Fruit fly (Drosophila melanogaster) whole organism, pupa: Measurements from ENCODE around the gene sdt.

ENCODE experiments used
- CG10348 ChIP-seq: fragments of 200-800 bp; sonication (Bioruptor generic); IDR thresholded peaks from 2 replicates; pipeline ENCODE4 v1.3.6; 2022; ENCODE audit warnings: missing biosample characterization, missing genetic modification characterization
- CG12605 ChIP-seq: fragments of 200-800 bp; sonication (Bioruptor generic); IDR thresholded peaks from 2 replicates; pipeline ENCODE4 v1.3.6; 2022; ENCODE audit warnings: missing biosample characterization, missing genetic modification characterization
- CG13204 ChIP-seq: fragments of 200-800 bp; sonication (Bioruptor generic); optimal IDR thresholded peaks from 2 replicates; lab custom pipeline; 2018; ENCODE audit warnings: missing biosample characterization, mild to moderate bottlenecking, missing genetic modification characterization, moderate library complexity
- CG14655 ChIP-seq: fragments of 200-800 bp; sonication (Bioruptor generic); optimal IDR thresholded peaks from 3 replicates; lab custom pipeline; 2017; ENCODE audit warnings: mild to moderate bottlenecking, missing biosample characterization, missing genetic modification reagents, missing genetic modification characterization
- CG15710 ChIP-seq: fragments of 200-800 bp; sonication (Bioruptor generic); optimal IDR thresholded peaks from 2 replicates; lab custom pipeline; 2018; ENCODE audit warnings: missing biosample characterization, mild to moderate bottlenecking, missing genetic modification characterization, moderate library complexity
- CG17806 ChIP-seq: fragments of 200-800 bp; sonication (Bioruptor generic); optimal IDR thresholded peaks from 2 replicates; lab custom pipeline; 2018; ENCODE audit warnings: missing biosample characterization, mild to moderate bottlenecking, missing genetic modification characterization, moderate library complexity
- CG32121 ChIP-seq: fragments of 200-800 bp; sonication (Bioruptor generic); IDR thresholded peaks from 2 replicates; pipeline ENCODE4 v1.3.6; 2022; ENCODE audit warnings: missing biosample characterization, missing genetic modification characterization
- CG34367 ChIP-seq: fragments of 200-800 bp; sonication (Bioruptor generic); optimal IDR thresholded peaks from 2 replicates; lab custom pipeline; 2018; ENCODE audit warnings: missing biosample characterization, mild to moderate bottlenecking, missing genetic modification characterization
- CG4496 ChIP-seq: fragments of 200-800 bp; sonication (Bioruptor generic); IDR thresholded peaks from 3 replicates; pipeline ENCODE4 v1.3.6; 2022; ENCODE audit warnings: missing biosample characterization, missing genetic modification characterization
- CG8159 ChIP-seq: fragments of 200-800 bp; sonication (Bioruptor generic); optimal IDR thresholded peaks from 3 replicates; lab custom pipeline; 2018; ENCODE audit warnings: missing biosample characterization, mild to moderate bottlenecking, missing genetic modification characterization, moderate library complexity
- CG8301 ChIP-seq: fragments of 200-800 bp; sonication (Bioruptor generic); optimal IDR thresholded peaks from 2 replicates; lab custom pipeline; 2018; ENCODE audit warnings: missing biosample characterization, mild to moderate bottlenecking, missing genetic modification characterization
- CG9948 ChIP-seq: fragments of 200-800 bp; sonication (Bioruptor generic); optimal IDR thresholded peaks from 2 replicates; lab custom pipeline; 2018; ENCODE audit warnings: missing biosample characterization, mild to moderate bottlenecking, missing genetic modification characterization, moderate library complexity
- D1 ChIP-seq: fragments of 200-800 bp; sonication (Bioruptor generic); optimal IDR thresholded peaks from 2 replicates; lab custom pipeline; 2018; ENCODE audit warnings: missing biosample characterization, mild to moderate bottlenecking, missing genetic modification characterization, moderate library complexity
- EcR ChIP-seq: fragments of 200-800 bp; sonication (Bioruptor generic); optimal IDR thresholded peaks from 3 replicates; lab custom pipeline; 2019; ENCODE audit warnings: missing biosample characterization, missing genetic modification characterization, mild to moderate bottlenecking, moderate library complexity, missing genetic modification reagents
- Ets98B ChIP-seq: fragments of 200-800 bp; sonication (Bioruptor generic); IDR thresholded peaks from 2 replicates; pipeline ENCODE4 v1.3.6; 2022; ENCODE audit warnings: missing biosample characterization, missing genetic modification characterization
- Pif1A ChIP-seq: fragments of 200-800 bp; sonication (Bioruptor generic); optimal IDR thresholded peaks from 3 replicates; lab custom pipeline; 2016; ENCODE audit warnings: missing biosample characterization, missing genetic modification characterization
- Pif1B ChIP-seq: fragments of 200-800 bp; sonication (Bioruptor generic); optimal IDR thresholded peaks from 3 replicates; lab custom pipeline; 2016; ENCODE audit warnings: missing biosample characterization, missing genetic modification characterization
- Snoo ChIP-seq: fragments of 200-800 bp; sonication (Bioruptor generic); optimal IDR thresholded peaks from 3 replicates; lab custom pipeline; 2017; ENCODE audit warnings: missing biosample characterization, mild to moderate bottlenecking, missing genetic modification characterization, inconsistent platforms
- fd96Ca ChIP-seq: fragments of 200-800 bp; sonication (Bioruptor generic); IDR thresholded peaks from 3 replicates; pipeline ENCODE4 v1.3.6; 2022; ENCODE audit warnings: missing biosample characterization, missing genetic modification characterization
- gl ChIP-seq: fragments of 200-800 bp; sonication (Bioruptor generic); optimal IDR thresholded peaks from 2 replicates; lab custom pipeline; 2018; ENCODE audit warnings: missing biosample characterization, mild to moderate bottlenecking, missing genetic modification characterization
- rn ChIP-seq: fragments of 200-800 bp; sonication (Bioruptor generic); IDR thresholded peaks from 2 replicates; pipeline ENCODE4 v1.3.6; 2022; ENCODE audit warnings: missing biosample characterization, missing genetic modification characterization

sdt gene

DNA sequence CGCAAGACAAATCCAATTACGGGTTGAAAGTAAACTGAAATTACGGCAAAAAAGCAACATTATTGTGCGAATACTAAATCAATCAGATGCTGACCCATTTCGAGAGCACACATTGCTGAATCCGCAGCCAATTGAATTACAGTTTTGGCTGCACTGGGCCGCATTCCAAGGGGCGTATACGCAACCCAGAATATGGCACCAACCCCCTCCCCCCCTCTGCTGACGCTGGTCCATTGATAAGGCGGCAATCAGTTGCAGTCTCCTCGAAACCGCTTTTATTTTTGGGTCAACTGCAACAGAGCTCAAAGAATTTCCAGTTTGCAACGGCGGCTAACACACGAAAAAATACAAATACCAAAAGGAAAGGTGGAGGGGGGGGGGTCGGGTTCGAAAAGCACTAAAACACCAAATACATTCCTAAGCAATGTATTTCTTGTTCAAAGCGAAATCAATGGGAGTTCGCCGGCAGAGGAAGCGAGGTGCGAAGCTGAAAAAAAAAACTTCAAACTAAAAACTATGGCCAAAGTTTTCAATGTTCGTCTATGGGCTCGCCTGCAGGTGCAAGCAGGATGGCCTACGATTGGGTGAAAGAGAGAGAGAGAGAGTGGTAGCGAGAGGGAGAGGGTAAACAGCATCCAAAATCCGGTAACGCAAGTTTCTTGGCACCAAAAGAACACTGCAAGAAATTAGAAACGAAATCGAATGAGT, 17.3 kb downstream of the sdt start:
- no peak for TF ChIP-seq CG15710 (tag; lab: Kevin White, UChicago)
- TF ChIP-seq rn (GFP tag; lab: Robert Waterston, UW): no peak
- TF ChIP-seq gl (tag; lab: Kevin White, UChicago): no peak
- TF ChIP-seq EcR: no peak
- TF ChIP-seq CG32121 (GFP tag; lab: Robert Waterston, UW): no peak
- no peak for TF ChIP-seq CG13204 (GFP tag; lab: Kevin White, UChicago)
- no peak for TF ChIP-seq CG8301 (tag; lab: Kevin White, UChicago)
- TF ChIP-seq D1 (tag; lab: Kevin White, UChicago): no peak
- TF ChIP-seq fd96Ca (GFP tag; lab: Robert Waterston, UW): no peak; the same call in 2 of the 3 replicates
- TF ChIP-seq Ets98B: no peak
- no peak for TF ChIP-seq Snoo
- no peak for TF ChIP-seq Pif1A (GFP tag; lab: Kevin White, UChicago)
- TF ChIP-seq CG4496 (GFP tag; lab: Robert Waterston, UW): no peak
- no peak for TF ChIP-seq CG10348 (GFP tag; lab: Robert Waterston, UW)

DNA sequence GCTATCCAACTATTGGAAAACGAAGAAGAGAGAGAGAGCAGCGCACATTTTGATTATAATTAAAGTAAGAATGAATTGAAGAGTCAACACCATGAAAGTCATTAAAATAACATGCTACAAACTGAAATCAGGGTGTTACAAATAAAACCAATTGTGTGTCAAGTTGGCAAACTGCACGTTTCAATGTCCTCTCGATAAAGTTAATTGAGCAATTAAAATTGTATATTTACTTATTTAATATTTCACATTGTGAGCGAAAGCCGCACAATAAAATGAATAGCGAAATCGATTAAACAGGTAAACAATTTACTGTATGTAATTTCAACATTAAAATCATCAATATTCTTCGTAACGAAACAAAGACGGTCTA, 17.8 kb downstream of the sdt start:
- TF ChIP-seq Pif1B (GFP tag; lab: Kevin White, UChicago) (no peak), EcR (no peak), CG14655 (peak; percentile 51), CG15710 (tag; lab: Kevin White, UChicago) (no peak), Ets98B (no peak), CG13204 (GFP tag; lab: Kevin White, UChicago) (no peak), CG32121 (GFP tag; lab: Robert Waterston, UW) (no peak), gl (tag; lab: Kevin White, UChicago) (no peak), CG34367 (no peak), D1 (tag; lab: Kevin White, UChicago) (no peak), CG4496 (GFP tag; lab: Robert Waterston, UW) (no peak), CG9948 (tag; lab: Kevin White, UChicago) (peak; percentile 23), Pif1A (GFP tag; lab: Kevin White, UChicago) (no peak), CG8301 (tag; lab: Kevin White, UChicago) (peak; percentile 24), CG8159 (tag; lab: Kevin White, UChicago) (peak; percentile 38), CG12605 (GFP tag; lab: Robert Waterston, UW) (no peak), Snoo (peak; percentile 25), CG10348 (GFP tag; lab: Robert Waterston, UW) (no peak), rn (GFP tag; lab: Robert Waterston, UW) (no peak), CG17806 (no peak), fd96Ca (GFP tag; lab: Robert Waterston, UW) (no peak)

DNA sequence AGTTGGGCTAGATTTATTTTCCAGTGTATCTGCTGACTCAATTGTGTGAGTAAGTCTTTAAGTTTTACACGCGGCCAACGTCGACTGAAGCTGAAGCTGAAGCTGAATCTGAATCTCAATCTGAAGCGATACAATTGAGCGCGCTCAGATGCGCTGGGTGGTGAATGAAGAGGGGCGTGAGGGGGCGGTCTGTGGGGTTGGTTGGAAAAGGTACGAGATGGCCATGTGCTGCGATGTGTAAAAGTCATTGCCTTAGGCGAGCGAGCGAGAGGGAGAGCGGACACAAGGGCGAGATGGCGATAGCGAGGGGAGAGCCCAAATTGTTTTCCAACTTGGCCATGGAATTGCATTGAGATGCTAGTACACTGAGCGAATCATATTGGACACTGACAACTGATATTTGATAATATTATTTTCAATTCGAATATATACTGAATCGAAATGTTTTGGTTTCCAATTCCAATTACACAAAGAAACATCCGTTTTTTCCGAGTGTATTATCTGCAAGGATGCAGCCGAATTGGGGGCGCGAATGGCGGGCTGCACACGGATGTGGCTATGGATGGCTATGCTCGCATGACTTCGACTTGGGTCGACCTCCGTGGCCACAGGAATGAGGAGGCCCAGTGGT, 18.4 kb downstream of the sdt start:
- peak; percentile 79 for TF ChIP-seq Ets98B
- peak; percentile 70 for TF ChIP-seq Pif1A (GFP tag; lab: Kevin White, UChicago)
- 0 out of 2 replicates have a peak, but pooled peaks have one; percentile 31 for TF ChIP-seq CG10348 (GFP tag; lab: Robert Waterston, UW)
- TF ChIP-seq CG17806: peak; percentile 69
- TF ChIP-seq D1 (tag; lab: Kevin White, UChicago): no peak
- TF ChIP-seq CG9948 (tag; lab: Kevin White, UChicago): peak; percentile 66
- TF ChIP-seq CG13204 (GFP tag; lab: Kevin White, UChicago): peak; percentile 81
- TF ChIP-seq fd96Ca (GFP tag; lab: Robert Waterston, UW): peak; percentile 82
- TF ChIP-seq CG15710 (tag; lab: Kevin White, UChicago): peak; percentile 55
- TF ChIP-seq CG4496 (GFP tag; lab: Robert Waterston, UW): peak; percentile 89
- peak; percentile 63 for TF ChIP-seq Snoo
- peak; percentile 68 for TF ChIP-seq CG8301 (tag; lab: Kevin White, UChicago)
- peak; percentile 55 for TF ChIP-seq CG8159 (tag; lab: Kevin White, UChicago)
- TF ChIP-seq gl (tag; lab: Kevin White, UChicago): peak; percentile 19
- TF ChIP-seq EcR: peak; percentile 69
- TF ChIP-seq CG34367: peak; percentile 67
- TF ChIP-seq CG32121 (GFP tag; lab: Robert Waterston, UW): peak; percentile 58
- peak; percentile 75 for TF ChIP-seq Pif1B (GFP tag; lab: Kevin White, UChicago)
- TF ChIP-seq CG12605 (GFP tag; lab: Robert Waterston, UW): peak; percentile 83
- TF ChIP-seq CG14655: peak; percentile 80
- TF ChIP-seq rn (GFP tag; lab: Robert Waterston, UW): peak; percentile 55
- TF ChIP-seq, all 21 proteins: peak for 20

DNA sequence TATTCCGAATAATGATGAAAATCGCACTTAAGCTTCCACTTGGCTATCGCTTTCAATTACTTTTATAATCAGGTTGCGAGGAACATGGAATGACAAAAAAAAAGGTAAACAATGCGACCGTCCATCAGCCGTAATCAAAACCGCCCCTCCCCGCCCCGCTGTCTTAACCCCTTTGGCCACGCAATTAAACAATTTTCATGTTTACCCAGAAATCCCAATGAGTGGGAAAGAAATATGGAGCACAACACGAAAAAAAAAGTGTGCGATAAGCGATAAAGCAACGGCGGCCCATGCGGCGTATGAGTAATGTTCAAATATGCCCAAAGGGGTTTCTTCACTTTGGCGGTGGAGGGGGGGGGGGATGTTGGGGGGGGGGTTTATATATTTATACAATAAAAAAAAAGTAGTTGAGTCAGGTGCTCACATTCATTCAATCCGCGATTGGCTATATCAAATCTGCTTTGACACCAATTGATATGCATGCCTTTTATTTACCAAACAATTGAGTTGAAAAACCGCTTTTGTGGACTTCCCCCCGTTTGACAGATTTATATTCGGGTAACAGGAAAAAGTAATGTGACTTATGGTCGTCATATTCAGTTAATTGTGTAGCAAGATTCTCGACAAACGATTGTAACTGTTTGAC, 20.7 kb downstream of the sdt start:
- no peak for TF ChIP-seq CG34367
- TF ChIP-seq fd96Ca (GFP tag; lab: Robert Waterston, UW): 0 out of 3 replicates have a peak, but pooled peaks have one; percentile 11
- TF ChIP-seq, all 21 proteins: peak for 1

DNA sequence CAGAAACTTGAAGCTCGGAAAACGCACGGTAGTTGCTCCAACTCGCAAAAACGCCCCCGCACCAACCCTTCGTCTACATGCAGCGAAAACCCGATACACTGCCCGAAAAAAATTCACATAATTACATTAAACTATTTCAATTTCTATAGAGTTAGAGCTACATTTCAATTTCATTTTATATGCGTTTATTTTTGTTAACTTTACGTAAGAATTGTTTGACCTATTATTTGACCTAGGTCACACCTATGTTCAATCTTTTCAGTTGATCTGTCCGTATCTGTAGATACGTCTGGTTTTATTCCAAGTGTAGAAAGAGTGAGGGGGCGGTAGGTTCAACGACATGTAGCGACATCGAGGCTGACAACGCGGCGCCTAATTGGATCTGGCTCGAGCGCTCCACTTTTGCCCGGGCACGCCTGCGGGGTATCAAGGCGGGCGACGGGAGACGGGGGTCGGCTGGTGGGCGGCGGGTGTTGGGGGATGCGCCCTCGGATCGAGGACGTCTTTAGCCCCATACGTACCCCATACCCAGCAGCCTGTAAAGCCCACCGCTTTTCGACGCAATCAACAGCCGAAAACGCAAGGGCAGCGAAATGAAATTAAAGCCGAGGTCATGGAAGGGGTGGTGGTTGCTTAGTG, 24.5 kb downstream of the sdt start:
- peak; percentile 23 for TF ChIP-seq Pif1A (GFP tag; lab: Kevin White, UChicago)
- TF ChIP-seq Ets98B: peak; percentile 28; the same call in 1 of the 2 replicates
- peak; percentile 29 for TF ChIP-seq CG17806
- TF ChIP-seq CG8159 (tag; lab: Kevin White, UChicago): peak; percentile 37
- TF ChIP-seq Pif1B (GFP tag; lab: Kevin White, UChicago): no peak
- peak; percentile 73 for TF ChIP-seq EcR
- TF ChIP-seq fd96Ca (GFP tag; lab: Robert Waterston, UW): no peak; the same call in 2 of the 3 replicates
- TF ChIP-seq CG15710 (tag; lab: Kevin White, UChicago): peak; percentile 25
- no peak for TF ChIP-seq Snoo
- TF ChIP-seq CG14655: peak; percentile 47
- TF ChIP-seq CG10348 (GFP tag; lab: Robert Waterston, UW): no peak
- no peak for TF ChIP-seq D1 (tag; lab: Kevin White, UChicago)
- TF ChIP-seq CG32121 (GFP tag; lab: Robert Waterston, UW): no peak
- no peak for TF ChIP-seq CG13204 (GFP tag; lab: Kevin White, UChicago)
- TF ChIP-seq CG34367: no peak
- TF ChIP-seq rn (GFP tag; lab: Robert Waterston, UW): no peak
- peak; percentile 46; the same call in 2 of the 3 replicates for TF ChIP-seq CG4496 (GFP tag; lab: Robert Waterston, UW)
- peak; percentile 19 for TF ChIP-seq CG9948 (tag; lab: Kevin White, UChicago)
- no peak for TF ChIP-seq CG12605 (GFP tag; lab: Robert Waterston, UW)
- peak; percentile 20 for TF ChIP-seq CG8301 (tag; lab: Kevin White, UChicago)
- TF ChIP-seq gl (tag; lab: Kevin White, UChicago): no peak
